Worm (Caenorhabditis elegans) whole organism, L4/young adult: ENCODE data around the gene aipr-1.

Experiments used
- W03F9.2 ChIP-seq: fragments of 150-350 bp; optimal IDR thresholded peaks from 2 replicates; lab custom pipeline; 2014; ENCODE audit warnings: missing biosample characterization, missing genetic modification characterization
- dao-5 ChIP-seq: sonication (generic microtip); optimal IDR thresholded peaks from 2 replicates; lab custom pipeline; 2016; ENCODE audit warnings: missing genotype, missing genetic modification characterization, moderate library complexity, missing compliant biosample characterization
- him-1 ChIP-seq: sonication (generic microtip); optimal IDR thresholded peaks from 2 replicates; lab custom pipeline; 2016; ENCODE audit warnings: missing genotype, missing genetic modification reagents, missing genetic modification characterization, missing compliant biosample characterization

DNA sequence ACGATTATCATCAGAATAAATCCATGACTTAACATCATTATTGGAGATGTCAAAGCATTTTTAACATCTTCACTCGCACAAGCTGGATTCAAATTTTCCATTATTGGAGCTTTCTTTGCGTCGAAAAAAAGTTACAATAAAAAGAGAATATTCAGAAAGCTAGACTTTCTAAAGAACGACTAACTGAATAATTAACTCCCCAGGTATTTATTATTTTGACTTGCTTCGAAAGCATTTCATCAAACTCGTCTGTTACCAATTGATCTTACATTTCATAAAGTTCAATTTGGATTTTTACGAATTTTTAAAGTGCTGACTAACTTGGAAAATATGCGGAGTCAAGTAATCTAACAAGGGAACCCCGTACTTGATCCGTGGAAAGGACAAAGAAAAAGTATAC, 18.4 kb downstream of the aipr-1 start, which contains the start of gene sra-29:
- no peak for TF ChIP-seq him-1 (tag; lab: Kevin White, UChicago)
- no peak for TF ChIP-seq W03F9.2 (tag; lab: Kevin White, UChicago)
- no peak for TF ChIP-seq dao-5 (tag; lab: Kevin White, UChicago)
